Worm (Caenorhabditis elegans) whole organism, L3 larva: Measurements from ENCODE around the gene xtr-1.

Experiments
- aly-2 ChIP-seq: fragments of 150-350 bp; optimal IDR thresholded peaks from 2 replicates; lab custom pipeline; 2014; ENCODE audit warnings: missing biosample characterization, missing genetic modification characterization
- ama-1 ChIP-seq: fragments of 150-350 bp; optimal IDR thresholded peaks from 2 replicates; lab custom pipeline; 2018
- ceh-16 ChIP-seq: sonication (generic microtip); optimal IDR thresholded peaks from 2 replicates; lab custom pipeline; 2017; ENCODE audit warnings: missing biosample characterization, missing genetic modification characterization
- ceh-28 ChIP-seq: fragments of 150-350 bp; optimal IDR thresholded peaks from 2 replicates; lab custom pipeline; 2014; ENCODE audit warnings: missing biosample characterization, missing genetic modification reagents, missing genetic modification characterization
- ceh-82 ChIP-seq: fragments of 150-350 bp; optimal IDR thresholded peaks from 2 replicates; lab custom pipeline; 2014; ENCODE audit warnings: missing biosample characterization, missing genetic modification characterization
- daf-12 ChIP-seq: fragments of 150-350 bp; optimal IDR thresholded peaks from 2 replicates; lab custom pipeline; 2014; ENCODE audit warnings: missing biosample characterization, missing genetic modification reagents, missing genetic modification characterization
- egl-5 ChIP-seq: fragments of 150-350 bp; optimal IDR thresholded peaks from 2 replicates; lab custom pipeline; 2017; ENCODE audit warnings: missing biosample characterization, missing genetic modification reagents, missing genetic modification characterization, inconsistent platforms
- elt-1 ChIP-seq: fragments of 150-350 bp; optimal IDR thresholded peaks from 2 replicates; lab custom pipeline; 2014; ENCODE audit warnings: missing biosample characterization, missing genetic modification characterization
- elt-3 ChIP-seq, 3 experiments: fragments of 150-350 bp in 1 of 3; sonication (generic microtip) in 2 of 3; optimal IDR thresholded peaks; 2 replicates in 2 of 3; 4 replicates in 1 of 3; lab custom pipeline; 2014 to 2017; ENCODE audit warnings: missing biosample characterization in 3 of 3, missing genetic modification characterization in 3 of 3
- eor-1 ChIP-seq, 2 experiments: fragments of 150-350 bp; optimal IDR thresholded peaks; 2 replicates each; lab custom pipeline; 2014 to 2018; ENCODE audit warnings: missing biosample characterization in 2 of 2, missing genetic modification characterization in 2 of 2
- fkh-10 ChIP-seq: sonication (generic microtip); optimal IDR thresholded peaks from 2 replicates; lab custom pipeline; 2017; ENCODE audit warnings: missing biosample characterization, missing genetic modification reagents, missing genetic modification characterization
- fkh-2 ChIP-seq: fragments of 150-350 bp; optimal IDR thresholded peaks from 2 replicates; lab custom pipeline; 2014; ENCODE audit warnings: missing biosample characterization, missing genetic modification reagents, missing genetic modification characterization
- fos-1 ChIP-seq: fragments of 150-350 bp; optimal IDR thresholded peaks from 2 replicates; lab custom pipeline; 2014; ENCODE audit warnings: missing biosample characterization, missing genetic modification characterization
- hmg-11 ChIP-seq: sonication (generic microtip); optimal IDR thresholded peaks from 2 replicates; lab custom pipeline; 2016; ENCODE audit warnings: missing genetic modification characterization, missing compliant biosample characterization
- jun-1 ChIP-seq: fragments of 150-350 bp; optimal IDR thresholded peaks from 2 replicates; lab custom pipeline; 2014; ENCODE audit warnings: missing biosample characterization, missing genetic modification reagents, missing genetic modification characterization
- lin-15B ChIP-seq: fragments of 150-350 bp; optimal IDR thresholded peaks from 2 replicates; lab custom pipeline; 2014; ENCODE audit warnings: missing biosample characterization, missing genetic modification characterization
- lin-39 ChIP-seq: fragments of 150-350 bp; optimal IDR thresholded peaks from 2 replicates; lab custom pipeline; 2018; ENCODE audit warnings: missing biosample characterization, missing genetic modification reagents, missing genetic modification characterization
- mdl-1 ChIP-seq: fragments of 150-350 bp; optimal IDR thresholded peaks from 2 replicates; lab custom pipeline; 2014; ENCODE audit warnings: missing biosample characterization, missing genetic modification characterization
- mml-1 ChIP-seq: fragments of 150-350 bp; sonication (generic microtip); optimal IDR thresholded peaks from 3 replicates; lab custom pipeline; 2014; ENCODE audit warnings: missing biosample characterization, missing genetic modification characterization
- nhr-11 ChIP-seq: fragments of 150-350 bp; optimal IDR thresholded peaks from 2 replicates; lab custom pipeline; 2014; ENCODE audit warnings: missing biosample characterization, missing genetic modification characterization
- nhr-12 ChIP-seq: fragments of 150-350 bp; optimal IDR thresholded peaks from 2 replicates; lab custom pipeline; 2014; ENCODE audit warnings: missing biosample characterization, missing genetic modification characterization
- nhr-23 ChIP-seq: fragments of 150-350 bp; optimal IDR thresholded peaks from 2 replicates; lab custom pipeline; 2014; ENCODE audit warnings: missing biosample characterization, missing genetic modification reagents, missing genetic modification characterization
- nhr-28 ChIP-seq: fragments of 150-350 bp; optimal IDR thresholded peaks from 2 replicates; lab custom pipeline; 2014; ENCODE audit warnings: missing biosample characterization, missing genetic modification characterization
- nhr-76 ChIP-seq: fragments of 150-350 bp; sonication (generic microtip); optimal IDR thresholded peaks from 5 replicates; lab custom pipeline; 2014; ENCODE audit warnings: missing biosample characterization, missing genetic modification characterization
- nhr-77 ChIP-seq: fragments of 150-350 bp; optimal IDR thresholded peaks from 2 replicates; lab custom pipeline; 2014; ENCODE audit warnings: missing biosample characterization, missing genetic modification characterization
- pha-4 ChIP-seq: fragments of 150-350 bp; optimal IDR thresholded peaks from 2 replicates; lab custom pipeline; 2014; ENCODE audit warnings: missing biosample characterization, missing genetic modification reagents, missing genetic modification characterization
- sea-2 ChIP-seq: fragments of 150-350 bp; sonication (generic microtip); optimal IDR thresholded peaks from 4 replicates; lab custom pipeline; 2014; ENCODE audit warnings: missing biosample characterization, missing genetic modification reagents, missing genetic modification characterization
- skn-1 ChIP-seq: fragments of 150-350 bp; optimal IDR thresholded peaks from 2 replicates; lab custom pipeline; 2014; ENCODE audit warnings: missing biosample characterization, missing genetic modification characterization
- snpc-4 ChIP-seq: fragments of 150-350 bp; optimal IDR thresholded peaks from 2 replicates; lab custom pipeline; 2014; ENCODE audit warnings: missing biosample characterization, missing genetic modification characterization
- unc-39 ChIP-seq: sonication (generic microtip); optimal IDR thresholded peaks from 4 replicates; lab custom pipeline; 2017; ENCODE audit warnings: missing biosample characterization, missing genetic modification characterization
- unc-62 ChIP-seq: fragments of 150-350 bp; sonication (generic microtip); optimal IDR thresholded peaks from 4 replicates; lab custom pipeline; 2014; ENCODE audit warnings: missing biosample characterization, missing genetic modification reagents, missing genetic modification characterization
- zag-1 ChIP-seq: fragments of 150-350 bp; optimal IDR thresholded peaks from 2 replicates; lab custom pipeline; 2014; ENCODE audit warnings: missing biosample characterization, missing genetic modification characterization
- ztf-4 ChIP-seq: fragments of 150-350 bp; optimal IDR thresholded peaks from 2 replicates; lab custom pipeline; 2014; ENCODE audit warnings: missing biosample characterization, missing genetic modification characterization

Gene xtr-1

DNA sequence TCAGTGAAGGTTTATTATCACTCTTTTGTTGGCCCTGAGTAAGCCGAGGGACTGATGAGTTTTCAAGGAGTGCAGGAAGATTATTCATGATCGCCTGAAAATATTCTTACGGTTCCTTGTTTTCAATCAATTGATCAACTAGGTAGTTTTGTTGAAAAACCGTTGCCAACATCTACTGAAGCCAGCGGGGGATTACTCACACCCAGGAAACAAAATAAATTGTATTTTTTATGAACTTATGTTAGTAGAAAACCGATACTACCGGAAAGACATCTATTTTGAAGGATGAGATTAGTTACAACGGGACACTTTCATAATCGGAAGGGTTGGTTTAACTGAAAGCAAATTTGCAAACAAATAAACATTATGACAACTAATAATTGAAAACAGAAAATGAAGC, 25.5 kb downstream of the xtr-1 start, which contains the start of gene Y62H9A.2:
Gene Y62H9A.2, minus strand, starts transcription at position 101 of the 400 bp plus-strand sequence.
- TF ChIP-seq unc-39 (tag; lab: Kevin White, UChicago) = no peak
- no peak for TF ChIP-seq nhr-23 (tag; lab: Kevin White, UChicago)
- TF ChIP-seq ceh-28 (tag; lab: Kevin White, UChicago) = no peak
- no peak for TF ChIP-seq aly-2 (tag; lab: Kevin White, UChicago)
- TF ChIP-seq unc-62 = no peak

- TF ChIP-seq mml-1 (tag; lab: Kevin White, UChicago) = no peak
- no peak for TF ChIP-seq unc-62
- no peak for TF ChIP-seq skn-1
- TF ChIP-seq fkh-10 (GFP tag; lab: Kevin White, UChicago) = no peak
- no peak for TF ChIP-seq hmg-11 (tag; lab: Kevin White, UChicago)
- no peak for TF ChIP-seq ceh-28 (tag; lab: Kevin White, UChicago)
- TF ChIP-seq eor-1 (tag; optimal IDR thresholded peaks at IDR 0.05; lab: Kevin White, UChicago) = no peak
- TF ChIP-seq daf-12 (tag; lab: Kevin White, UChicago) = no peak
- no peak for TF ChIP-seq pha-4 (tag; lab: Kevin White, UChicago)
- TF ChIP-seq elt-1 = no peak
- TF ChIP-seq fos-1 (tag; lab: Kevin White, UChicago) = no peak
- no peak for TF ChIP-seq snpc-4
- no peak for TF ChIP-seq ztf-4 (tag; lab: Kevin White, UChicago)
- no peak for TF ChIP-seq fkh-2 (tag; lab: Kevin White, UChicago)
- no peak for TF ChIP-seq nhr-11 (tag; lab: Kevin White, UChicago)
Measured at ce11 chrX:11879871-11880270, 27.3 kb downstream of the xtr-1 start, which contains the start of the genes Y62H9A.3 and Y62H9A.4. TSS of gene Y62H9A.3 (minus strand) at chrX:11879971. TSS of gene Y62H9A.4 (plus strand) at chrX:11880126.

DNA sequence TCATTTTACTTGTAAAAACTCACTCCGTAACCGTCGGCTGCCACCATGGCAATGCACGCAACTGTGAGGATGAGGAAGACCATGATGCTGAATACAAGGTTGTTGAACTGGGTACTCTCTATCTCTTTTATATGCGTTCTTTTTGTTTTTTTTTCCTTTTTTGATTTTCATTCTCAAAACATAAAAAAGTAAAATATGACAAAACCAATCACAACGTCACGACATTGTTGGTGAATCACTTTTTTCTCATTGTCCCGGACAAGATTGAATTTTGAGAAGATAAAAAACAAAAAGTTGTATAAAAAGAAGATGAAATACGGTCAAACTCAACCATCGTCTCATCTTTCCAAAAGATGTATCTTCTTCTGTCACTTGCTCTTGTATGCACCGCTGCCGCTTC, 30.2 kb downstream of the xtr-1 start, which contains the start of the genes Y62H9A.5 and ule-5:
Gene Y62H9A.5, minus strand, starts transcription at position 101 of the 400 bp plus-strand sequence.
Gene ule-5, plus strand, starts transcription at position 328 of the 400 bp plus-strand sequence.
- TF ChIP-seq skn-1 (no peak), nhr-28 (tag; lab: Kevin White, UChicago) (no peak), mml-1 (tag; lab: Kevin White, UChicago) (no peak), sea-2 (GFP tag; lab: Kevin White, UChicago) (no peak), mdl-1 (tag; lab: Kevin White, UChicago) (no peak), jun-1 (tag; lab: Kevin White, UChicago) (no peak), ceh-28 (tag; lab: Kevin White, UChicago) (no peak)

ce11 chrX:11885577-11885976, 33.0 kb downstream of the xtr-1 start, which contains the start of gene Y62H9A.7:
TSS of gene Y62H9A.7 (minus strand) at chrX:11885677.
- TF ChIP-seq nhr-23 (tag; lab: Kevin White, UChicago) (no peak), unc-62 (no peak), nhr-77 (tag; lab: Kevin White, UChicago) (no peak), hmg-11 (tag; lab: Kevin White, UChicago) (no peak), ceh-16 (tag; lab: Kevin White, UChicago) (no peak), eor-1 (tag; optimal IDR thresholded peaks at IDR 0.05; lab: Kevin White, UChicago) (no peak), elt-1 (no peak), mml-1 (tag; lab: Kevin White, UChicago) (no peak), egl-5 (tag; lab: Kevin White, UChicago) (no peak), elt-3 (tag; optimal IDR thresholded peaks at IDR 0.05; lab: Kevin White, UChicago) (no peak), daf-12 (tag; lab: Kevin White, UChicago) (no peak), zag-1 (tag; lab: Kevin White, UChicago) (no peak), mdl-1 (tag; lab: Kevin White, UChicago) (no peak), lin-15B (tag; lab: Kevin White, UChicago) (no peak), ztf-4 (tag; lab: Kevin White, UChicago) (no peak), ceh-82 (tag; lab: Kevin White, UChicago) (no peak)

- TF ChIP-seq ama-1 = no peak
- TF ChIP-seq ceh-82 (tag; lab: Kevin White, UChicago) = no peak
- no peak for TF ChIP-seq nhr-12 (tag; lab: Kevin White, UChicago)
- TF ChIP-seq nhr-77 (tag; lab: Kevin White, UChicago) = no peak
- TF ChIP-seq nhr-76 = no peak
- no peak for TF ChIP-seq aly-2 (tag; lab: Kevin White, UChicago)
- no peak for TF ChIP-seq mdl-1 (tag; lab: Kevin White, UChicago)
- no peak for TF ChIP-seq ceh-28 (tag; lab: Kevin White, UChicago)
- no peak for TF ChIP-seq lin-39
- TF ChIP-seq eor-1 (tag; optimal IDR thresholded peaks at IDR 0.05; lab: Kevin White, UChicago) = no peak
- no peak for TF ChIP-seq lin-15B (tag; lab: Kevin White, UChicago)
- TF ChIP-seq jun-1 (tag; lab: Kevin White, UChicago) = no peak
- TF ChIP-seq, all 47 proteins: peak for 0
Measured at ce11 chrX:11892328-11892727, 39.7 kb downstream of the xtr-1 start, which contains the start of gene Y62H9A.8. TSS of gene Y62H9A.8 (minus strand) at chrX:11892428.
